Worm (Caenorhabditis elegans) whole organism, late embryonic: Measurements from ENCODE around the gene rsef-1.

ENCODE experiments used
- C38D4.7 ChIP-seq: fragments of 200-800 bp; sonication (Bioruptor generic); optimal IDR thresholded peaks from 2 replicates; lab custom pipeline; 2018; ENCODE audit warnings: mild to moderate bottlenecking, missing genetic modification characterization, moderate library complexity, missing compliant biosample characterization
- F13H6.1 ChIP-seq: sonication (generic microtip); optimal IDR thresholded peaks from 2 replicates; lab custom pipeline; 2016; ENCODE audit warnings: missing genetic modification characterization, missing compliant biosample characterization
- K02D7.2 ChIP-seq: sonication (generic microtip); optimal IDR thresholded peaks from 2 replicates; lab custom pipeline; 2017; ENCODE audit warnings: mild to moderate bottlenecking, missing genetic modification characterization, missing compliant biosample characterization
- K09A11.1 ChIP-seq: sonication (generic microtip); optimal IDR thresholded peaks from 2 replicates; lab custom pipeline; 2017; ENCODE audit warnings: antibody characterized with exemption, mild to moderate bottlenecking, missing genetic modification characterization, missing compliant biosample characterization; ENCODE audit not compliant: insufficient read depth
- T23F11.4 ChIP-seq: fragments of 200-800 bp; sonication (Bioruptor generic); optimal IDR thresholded peaks from 2 replicates; lab custom pipeline; 2018; ENCODE audit warnings: mild to moderate bottlenecking, missing genetic modification characterization, missing compliant biosample characterization
- Y22D7AL.16 ChIP-seq: sonication (generic microtip); optimal IDR thresholded peaks from 2 replicates; lab custom pipeline; 2016; ENCODE audit warnings: missing genetic modification characterization, missing compliant biosample characterization
- ama-1 ChIP-seq: fragments of 150-350 bp; optimal IDR thresholded peaks from 2 replicates; lab custom pipeline; 2014
- ceh-19 ChIP-seq: fragments of 200-800 bp; sonication (Bioruptor generic); optimal IDR thresholded peaks from 2 replicates; lab custom pipeline; 2018; ENCODE audit warnings: mild to moderate bottlenecking, missing genetic modification characterization, missing compliant biosample characterization
- ceh-22 ChIP-seq: sonication (generic microtip); optimal IDR thresholded peaks from 2 replicates; lab custom pipeline; 2017; ENCODE audit warnings: missing biosample characterization, missing genetic modification characterization
- ceh-45 ChIP-seq: fragments of 200-800 bp; sonication (Bioruptor generic); IDR thresholded peaks from 2 replicates; pipeline ENCODE4 v1.3.6; 2022; ENCODE audit warnings: missing genetic modification reagents, missing genetic modification characterization, missing compliant biosample characterization
- ceh-48 ChIP-seq: sonication (generic microtip); optimal IDR thresholded peaks from 2 replicates; lab custom pipeline; 2016; ENCODE audit warnings: missing genetic modification characterization, inconsistent platforms, missing compliant biosample characterization
- che-1 ChIP-seq: sonication (generic microtip); optimal IDR thresholded peaks from 2 replicates; lab custom pipeline; 2016; ENCODE audit warnings: mild to moderate bottlenecking, missing genetic modification characterization, missing compliant biosample characterization
- dve-1 ChIP-seq: sonication (generic microtip); optimal IDR thresholded peaks from 2 replicates; lab custom pipeline; 2017; ENCODE audit warnings: antibody characterized with exemption, mild to moderate bottlenecking, missing genetic modification characterization, missing compliant biosample characterization
- elt-2 ChIP-seq: sonication (generic microtip); optimal IDR thresholded peaks from 2 replicates; lab custom pipeline; 2016; ENCODE audit warnings: missing genetic modification reagents, missing genetic modification characterization, missing compliant biosample characterization
- elt-4 ChIP-seq: sonication (generic microtip); optimal IDR thresholded peaks from 2 replicates; lab custom pipeline; 2016; ENCODE audit warnings: missing genetic modification characterization, missing compliant biosample characterization
- fkh-10 ChIP-seq: fragments of 150-350 bp; optimal IDR thresholded peaks from 2 replicates; lab custom pipeline; 2014; ENCODE audit warnings: missing biosample characterization, missing genetic modification reagents, missing genetic modification characterization
- hlh-15 ChIP-seq: sonication (generic microtip); optimal IDR thresholded peaks from 2 replicates; lab custom pipeline; 2016; ENCODE audit warnings: missing genetic modification characterization, missing compliant biosample characterization
- hlh-30 ChIP-seq: sonication (generic microtip); optimal IDR thresholded peaks from 2 replicates; lab custom pipeline; 2017; ENCODE audit warnings: antibody characterized with exemption, missing genetic modification characterization, missing compliant biosample characterization; ENCODE audit not compliant: insufficient read depth
- hlh-6 ChIP-seq: sonication (generic microtip); optimal IDR thresholded peaks from 2 replicates; lab custom pipeline; 2016; ENCODE audit warnings: missing genotype, missing genetic modification characterization, missing compliant biosample characterization
- lim-6 ChIP-seq: sonication (generic microtip); optimal IDR thresholded peaks from 2 replicates; lab custom pipeline; 2016; ENCODE audit warnings: missing genetic modification characterization, missing compliant biosample characterization
- madf-2 ChIP-seq: sonication (generic microtip); optimal IDR thresholded peaks from 2 replicates; lab custom pipeline; 2017; ENCODE audit warnings: missing genetic modification characterization, missing compliant biosample characterization
- nfya-1 ChIP-seq: sonication (generic microtip); optimal IDR thresholded peaks from 2 replicates; lab custom pipeline; 2017; ENCODE audit warnings: missing genetic modification characterization, mild to moderate bottlenecking, missing compliant biosample characterization, antibody characterized with exemption, moderate library complexity
- nhr-11 ChIP-seq: fragments of 150-350 bp; optimal IDR thresholded peaks from 2 replicates; lab custom pipeline; 2014; ENCODE audit warnings: missing biosample characterization, missing genetic modification characterization
- nhr-232 ChIP-seq: sonication (generic microtip); optimal IDR thresholded peaks from 2 replicates; lab custom pipeline; 2016; ENCODE audit warnings: missing genetic modification characterization, missing compliant biosample characterization
- pag-3 ChIP-seq: sonication (generic microtip); optimal IDR thresholded peaks from 2 replicates; lab custom pipeline; 2016; ENCODE audit warnings: missing compliant biosample characterization, missing genetic modification characterization, borderline replicate concordance
- pat-9 ChIP-seq: fragments of 200-800 bp; sonication (Bioruptor generic); optimal IDR thresholded peaks from 2 replicates; lab custom pipeline; 2018; ENCODE audit warnings: mild to moderate bottlenecking, missing genetic modification characterization, moderate library complexity, missing compliant biosample characterization
- pha-2 ChIP-seq: sonication (generic microtip); optimal IDR thresholded peaks from 2 replicates; lab custom pipeline; 2017; ENCODE audit warnings: mild to moderate bottlenecking, missing genetic modification characterization, missing compliant biosample characterization
- pha-4 ChIP-seq: fragments of 150-350 bp; optimal IDR thresholded peaks from 2 replicates; lab custom pipeline; 2018; ENCODE audit warnings: missing biosample characterization, missing genetic modification reagents, missing genetic modification characterization
- pqm-1 ChIP-seq: sonication (generic microtip); optimal IDR thresholded peaks from 2 replicates; lab custom pipeline; 2016; ENCODE audit warnings: missing genetic modification characterization, missing compliant biosample characterization
- ref-2 ChIP-seq: sonication (generic microtip); optimal IDR thresholded peaks from 2 replicates; lab custom pipeline; 2016; ENCODE audit warnings: missing genetic modification characterization, missing compliant biosample characterization
- sox-2 ChIP-seq: fragments of 200-800 bp; sonication (Bioruptor generic); IDR thresholded peaks from 2 replicates; pipeline ENCODE4 v1.3.6; 2022; ENCODE audit warnings: missing genetic modification reagents, missing genetic modification characterization, missing compliant biosample characterization
- syd-9 ChIP-seq: sonication (generic microtip); optimal IDR thresholded peaks from 2 replicates; lab custom pipeline; 2016; ENCODE audit warnings: mild to moderate bottlenecking, missing genetic modification characterization, moderate library complexity, missing compliant biosample characterization
- tbx-2 ChIP-seq: sonication (generic microtip); optimal IDR thresholded peaks from 2 replicates; lab custom pipeline; 2016; ENCODE audit warnings: missing genetic modification characterization, missing compliant biosample characterization
- unc-42 ChIP-seq: sonication (generic microtip); optimal IDR thresholded peaks from 2 replicates; lab custom pipeline; 2016; ENCODE audit warnings: missing genotype, missing genetic modification characterization, missing compliant biosample characterization
- ztf-16 ChIP-seq: sonication (generic microtip); optimal IDR thresholded peaks from 2 replicates; lab custom pipeline; 2017; ENCODE audit warnings: missing genetic modification characterization, missing compliant biosample characterization

The rsef-1 gene

DNA sequence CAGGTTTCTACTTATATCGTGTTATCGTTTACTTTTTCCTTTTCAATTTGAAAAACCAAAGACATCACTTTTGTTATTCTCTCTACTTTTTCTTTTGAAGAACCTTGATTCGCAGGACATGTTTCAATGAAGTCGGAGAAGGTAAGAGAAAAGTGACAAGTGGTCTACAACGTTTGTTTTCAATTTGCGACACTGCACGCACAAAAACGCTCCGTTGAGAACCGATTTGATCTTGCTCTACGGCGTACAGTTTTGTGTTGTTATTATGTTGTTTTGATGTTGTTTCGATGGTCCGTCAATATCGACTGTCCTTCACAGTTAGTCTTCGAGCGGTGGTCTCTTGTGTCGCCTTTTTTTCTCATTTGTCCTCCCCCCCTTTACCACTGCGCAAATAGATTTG is 30.2 kb upstream of the rsef-1 start, which contains the start of gene pccb-1:
Gene pccb-1, plus strand, starts transcription at position 127 of the 400 bp plus-strand sequence.
- no peak for TF ChIP-seq fkh-10 (GFP tag; lab: Kevin White, UChicago)
- no peak for TF ChIP-seq ceh-45 (GFP tag; lab: Robert Waterston, UW)
- TF ChIP-seq nhr-232 (tag; lab: Kevin White, UChicago): no peak
- TF ChIP-seq Y22D7AL.16 (tag; lab: Kevin White, UChicago): no peak
- TF ChIP-seq hlh-30 (tag; lab: Kevin White, UChicago): no peak
- no peak for TF ChIP-seq ceh-48
- no peak for TF ChIP-seq T23F11.4 (GFP tag; lab: Kevin White, UChicago)
- TF ChIP-seq pat-9 (tag; lab: Kevin White, UChicago): no peak
- TF ChIP-seq lim-6 (tag; lab: Kevin White, UChicago): no peak
- TF ChIP-seq ceh-22: no peak
- no peak for TF ChIP-seq nfya-1
- TF ChIP-seq unc-42: no peak
- TF ChIP-seq ztf-16: no peak
- TF ChIP-seq nhr-11 (tag; lab: Kevin White, UChicago): no peak
- no peak for TF ChIP-seq K09A11.1
- TF ChIP-seq K02D7.2 (tag; lab: Kevin White, UChicago): no peak
- no peak for TF ChIP-seq sox-2 (GFP tag; lab: Robert Waterston, UW)
- TF ChIP-seq madf-2 (tag; lab: Kevin White, UChicago): no peak
- TF ChIP-seq tbx-2 (tag; lab: Kevin White, UChicago): no peak

DNA sequence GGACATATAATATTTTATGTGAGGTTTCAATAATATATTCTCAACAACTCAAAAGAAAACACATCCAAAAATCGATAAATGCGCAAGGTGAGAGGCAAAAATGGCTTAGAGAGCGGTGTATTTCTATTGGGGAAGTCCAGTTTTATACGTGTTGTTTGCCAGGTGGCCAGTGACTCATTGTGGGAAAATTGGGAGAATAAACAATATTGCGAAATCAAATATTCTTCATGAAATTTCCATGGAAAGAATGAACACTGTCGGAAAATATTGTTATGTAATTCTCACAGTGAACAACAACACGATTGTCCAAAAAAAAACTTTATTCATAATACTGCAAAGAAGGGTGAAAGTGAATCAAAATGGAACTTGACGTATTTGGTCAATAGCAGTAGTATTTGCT is 28.4 kb upstream of the rsef-1 start:
- TF ChIP-seq F13H6.1 (tag; lab: Kevin White, UChicago): no peak
- no peak for TF ChIP-seq ceh-19 (GFP tag; lab: Kevin White, UChicago)
- no peak for TF ChIP-seq elt-2
- TF ChIP-seq dve-1 (tag; lab: Kevin White, UChicago): no peak
- no peak for TF ChIP-seq madf-2 (tag; lab: Kevin White, UChicago)
- no peak for TF ChIP-seq ceh-48
- no peak for TF ChIP-seq tbx-2 (tag; lab: Kevin White, UChicago)

DNA sequence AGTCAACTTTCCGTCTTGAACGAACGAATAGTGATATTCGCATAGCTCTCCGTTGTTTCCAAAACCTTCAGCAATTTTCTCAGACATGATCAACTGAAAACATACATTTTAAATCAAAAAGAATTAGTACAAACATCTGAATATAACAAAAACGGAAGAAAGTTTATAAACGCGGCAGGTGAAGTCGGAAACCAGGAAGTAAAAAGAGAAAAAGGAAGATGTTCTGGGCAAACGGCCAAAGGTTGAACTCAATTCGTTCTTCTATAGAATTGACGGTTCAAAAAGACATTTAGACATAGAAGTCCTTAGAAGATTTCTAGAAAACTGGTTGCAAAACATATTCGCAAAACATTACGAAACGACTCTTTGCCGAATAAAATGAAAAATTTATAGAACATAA is 28.0 kb upstream of the rsef-1 start, which contains the start of gene F52E4.5:
Gene F52E4.5, minus strand, starts transcription at position 101 of the 400 bp plus-strand sequence.
- TF ChIP-seq hlh-30 (tag; lab: Kevin White, UChicago): no peak
- no peak for TF ChIP-seq dve-1 (tag; lab: Kevin White, UChicago)

DNA sequence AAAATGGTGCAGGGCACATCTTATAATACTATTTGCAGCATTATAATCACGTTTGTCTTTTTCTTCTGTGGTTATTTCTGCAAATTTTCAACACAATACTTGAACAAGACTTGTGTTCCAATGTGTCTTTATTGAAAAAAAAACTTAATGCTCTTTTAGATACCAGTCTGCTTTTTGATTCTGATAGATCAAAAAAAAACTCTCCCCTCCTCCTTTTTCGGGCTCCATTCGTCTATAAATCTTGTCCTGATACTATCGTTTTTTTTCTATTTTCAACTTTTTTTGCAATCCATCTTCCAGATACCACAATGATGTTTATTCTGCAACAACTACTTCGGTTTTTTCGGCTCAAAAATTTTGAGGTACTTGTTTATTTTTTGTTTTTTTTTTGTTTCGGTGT is 21.6 kb upstream of the rsef-1 start, which contains the start of gene twk-16:
Gene twk-16, plus strand, starts transcription at position 301 of the 400 bp plus-strand sequence.
- TF ChIP-seq fkh-10 (GFP tag; lab: Kevin White, UChicago) (no peak), ama-1 (lab: Kevin White, UChicago) (no peak), hlh-6 (no peak), C38D4.7 (GFP tag; lab: Kevin White, UChicago) (no peak), pag-3 (tag; lab: Kevin White, UChicago) (no peak), pha-2 (no peak), elt-4 (no peak), ceh-48 (no peak), ceh-22 (no peak), K09A11.1 (no peak), unc-42 (no peak), che-1 (no peak), F13H6.1 (tag; lab: Kevin White, UChicago) (no peak), hlh-15 (no peak), pqm-1 (tag; lab: Kevin White, UChicago) (no peak), pha-4 (tag; lab: Kevin White, UChicago) (no peak)

DNA sequence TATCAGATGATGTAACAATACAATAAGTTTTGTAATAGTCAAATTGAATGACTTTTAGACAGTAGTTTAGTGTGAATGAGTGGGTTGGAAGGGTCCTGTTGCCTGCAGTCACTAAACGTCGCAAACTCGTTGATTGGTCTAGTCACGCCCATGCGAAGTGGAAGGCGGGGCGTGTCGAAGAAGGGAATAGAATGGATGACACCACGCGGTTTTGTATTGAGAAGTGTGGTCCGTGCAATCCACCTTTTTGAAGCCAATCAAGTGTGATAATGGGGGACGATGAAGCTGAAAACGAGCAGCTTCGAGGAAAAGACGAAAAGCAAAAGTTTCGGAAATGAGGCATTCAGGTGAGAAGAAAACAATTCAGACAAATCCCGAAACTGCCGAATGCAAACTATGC is 11.1 kb upstream of the rsef-1 start, which contains the start of gene ceh-31:
Gene ceh-31, minus strand, starts transcription at position 101 of the 400 bp plus-strand sequence.
- TF ChIP-seq ref-2 (tag; lab: Kevin White, UChicago): peak; percentile 36
- TF ChIP-seq syd-9: no peak
- TF ChIP-seq, all 69 proteins: peak for 1
